Worm (Caenorhabditis elegans) whole organism, early embryonic: ENCODE data around the gene F56C9.6.
A peak's percentile ranks its signal among the peaks of the same experiment; 100 is the strongest.

ENCODE experiments used
- ama-1 ChIP-seq: fragments of 150-350 bp; optimal IDR thresholded peaks from 2 replicates; lab custom pipeline; 2014
- hmg-4 ChIP-seq: fragments of 200-800 bp; sonication (Bioruptor generic); optimal IDR thresholded peaks from 2 replicates; lab custom pipeline; 2018; ENCODE audit warnings: mild to moderate bottlenecking, missing genetic modification characterization, missing compliant biosample characterization
- tra-4 ChIP-seq: sonication (generic microtip); optimal IDR thresholded peaks from 2 replicates; lab custom pipeline; 2017; ENCODE audit warnings: missing genetic modification characterization, missing compliant biosample characterization

ce11 chrIII:7272088-7272487 lies 38.5 kb downstream of the F56C9.6 start:
- TF ChIP-seq hmg-4 (GFP tag; lab: Kevin White, UChicago) (peak; percentile 75), ama-1 (lab: Kevin White, UChicago) (no peak), tra-4 (tag; lab: Kevin White, UChicago) (no peak)
